Fruit fly (Drosophila melanogaster) whole organism, pupa: ENCODE results near the gene Snr1.

ENCODE experiments used
- CG15710 ChIP-seq: fragments of 200-800 bp; sonication (Bioruptor generic); optimal IDR thresholded peaks from 2 replicates; lab custom pipeline; 2018; ENCODE audit warnings: missing biosample characterization, mild to moderate bottlenecking, missing genetic modification characterization, moderate library complexity
- CG32121 ChIP-seq: fragments of 200-800 bp; sonication (Bioruptor generic); IDR thresholded peaks from 2 replicates; pipeline ENCODE4 v1.3.6; 2022; ENCODE audit warnings: missing biosample characterization, missing genetic modification characterization
- CG34367 ChIP-seq: fragments of 200-800 bp; sonication (Bioruptor generic); optimal IDR thresholded peaks from 2 replicates; lab custom pipeline; 2018; ENCODE audit warnings: missing biosample characterization, mild to moderate bottlenecking, missing genetic modification characterization
- CG4496 ChIP-seq: fragments of 200-800 bp; sonication (Bioruptor generic); IDR thresholded peaks from 3 replicates; pipeline ENCODE4 v1.3.6; 2022; ENCODE audit warnings: missing biosample characterization, missing genetic modification characterization
- CG9948 ChIP-seq: fragments of 200-800 bp; sonication (Bioruptor generic); optimal IDR thresholded peaks from 2 replicates; lab custom pipeline; 2018; ENCODE audit warnings: missing biosample characterization, mild to moderate bottlenecking, missing genetic modification characterization, moderate library complexity
- EcR ChIP-seq: fragments of 200-800 bp; sonication (Bioruptor generic); optimal IDR thresholded peaks from 3 replicates; lab custom pipeline; 2019; ENCODE audit warnings: missing biosample characterization, missing genetic modification characterization, mild to moderate bottlenecking, moderate library complexity, missing genetic modification reagents
- Ets98B ChIP-seq: fragments of 200-800 bp; sonication (Bioruptor generic); IDR thresholded peaks from 2 replicates; pipeline ENCODE4 v1.3.6; 2022; ENCODE audit warnings: missing biosample characterization, missing genetic modification characterization
- Pif1A ChIP-seq: fragments of 200-800 bp; sonication (Bioruptor generic); optimal IDR thresholded peaks from 3 replicates; lab custom pipeline; 2016; ENCODE audit warnings: missing biosample characterization, missing genetic modification characterization
- Pif1B ChIP-seq: fragments of 200-800 bp; sonication (Bioruptor generic); optimal IDR thresholded peaks from 3 replicates; lab custom pipeline; 2016; ENCODE audit warnings: missing biosample characterization, missing genetic modification characterization
- fd96Ca ChIP-seq: fragments of 200-800 bp; sonication (Bioruptor generic); IDR thresholded peaks from 3 replicates; pipeline ENCODE4 v1.3.6; 2022; ENCODE audit warnings: missing biosample characterization, missing genetic modification characterization

DNA sequence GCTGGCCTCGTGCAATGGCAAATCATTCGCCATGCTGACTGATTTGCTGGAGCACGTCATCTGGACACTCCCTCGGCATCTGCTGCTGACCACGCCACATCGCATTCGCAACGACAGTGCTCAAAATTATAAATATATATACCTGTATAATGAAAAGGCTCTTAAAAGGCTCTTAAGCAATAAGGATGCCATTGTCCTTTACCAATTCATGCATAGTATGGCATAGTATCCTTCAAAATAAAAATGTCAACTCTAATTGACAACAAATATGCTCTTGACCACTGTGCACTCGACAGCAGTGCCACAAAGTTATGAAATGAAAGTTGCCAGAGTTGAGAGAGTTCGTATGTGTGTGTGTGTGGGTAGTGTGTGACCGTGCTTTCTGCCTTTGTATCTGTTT, 48.6 kb upstream of the Snr1 start:
- TF ChIP-seq EcR (GFP tag; lab: Kevin White, UChicago) (no peak), Ets98B (GFP tag; lab: Robert Waterston, UW) (peak; percentile 50; the same call in 1 of the 2 replicates), fd96Ca (GFP tag; lab: Robert Waterston, UW) (no peak; the same call in 2 of the 3 replicates), Pif1A (GFP tag; lab: Kevin White, UChicago) (no peak), CG15710 (no peak), CG4496 (GFP tag; lab: Robert Waterston, UW) (peak; percentile 59; the same call in 1 of the 3 replicates), CG32121 (GFP tag; lab: Robert Waterston, UW) (no peak), Pif1B (no peak), CG34367 (tag; lab: Kevin White, UChicago) (no peak), CG9948 (tag; lab: Kevin White, UChicago) (no peak)
